In genomic region chrX:6375636-6376035, dm6 we compare ENCODE assay signal across 4 fruit fly cellular contexts.
TF ChIP-seq lines count a peak whose summit lies in the region.

No protein-coding gene starts in this region.

- no peak for TF ChIP-seq CTCF in whole organism, embryonic (GFP tag; optimal IDR thresholded peaks at IDR 0.05; lab: Kevin White, UChicago)

TF ChIP-seq in whole organism, embryonic, 481 proteins besides CTCF, POLR2A, EP300 and RAD21 (continues in another document):
- TF ChIP-seq HHEX (GFP tag; optimal IDR thresholded peaks at IDR 0.05; lab: Kevin White, UChicago) (peak; percentile 40), CG2199 (GFP tag; IDR thresholded peaks at IDR 0.05; lab: Robert Waterston, UW) (no peak), caup (GFP tag; optimal IDR thresholded peaks at IDR 0.05; lab: Kevin White, UChicago; ENCODE audit: severe bottlenecking) (peak; percentile 50), CG6254 (GFP tag; optimal IDR thresholded peaks at IDR 0.05; lab: Kevin White, UChicago) (no peak), abd-A (tag; optimal IDR thresholded peaks at IDR 0.05; lab: Kevin White, UChicago) (no peak), ato (GFP tag; IDR thresholded peaks at IDR 0.05; lab: Robert Waterston, UW; ENCODE audit: partially characterized antibody) (no peak), Camta (GFP tag; optimal IDR thresholded peaks at IDR 0.05; lab: Kevin White, UChicago) (no peak), MESR4 (GFP tag; optimal IDR thresholded peaks at IDR 0.05; lab: Kevin White, UChicago) (no peak), Elba2 (GFP tag; optimal IDR thresholded peaks at IDR 0.05; lab: Kevin White, UChicago) (no peak), Ssrp (tag; optimal IDR thresholded peaks at IDR 0.05; lab: Kevin White, UChicago) (peak; percentile 30), so (GFP tag; IDR thresholded peaks at IDR 0.05; lab: Robert Waterston, UW) (peak; percentile 55; the same call in 1 of the 3 replicates), Antp (GFP tag; optimal IDR thresholded peaks at IDR 0.05; lab: Kevin White, UChicago) (peak; percentile 30), CG8944 (GFP tag; optimal IDR thresholded peaks at IDR 0.05; lab: Kevin White, UChicago) (peak; percentile 30), sc (optimal IDR thresholded peaks at IDR 0.05; lab: Kevin White, UChicago) (no peak), sc (GFP tag; optimal IDR thresholded peaks at IDR 0.05; lab: Kevin White, UChicago) (no peak), tna (GFP tag; IDR thresholded peaks at IDR 0.05; lab: Robert Waterston, UW; ENCODE audit: partially characterized antibody) (no peak), CG13775 (GFP tag; optimal IDR thresholded peaks at IDR 0.05; lab: Kevin White, UChicago) (no peak), CG6683 (GFP tag; optimal IDR thresholded peaks at IDR 0.05; lab: Kevin White, UChicago) (no peak), CG12744 (GFP tag; optimal IDR thresholded peaks at IDR 0.05; lab: Kevin White, UChicago) (peak; percentile 12), Kr (GFP tag; optimal IDR thresholded peaks at IDR 0.05; lab: Kevin White, UChicago) (no peak), slp2 (GFP tag; optimal IDR thresholded peaks at IDR 0.05; lab: Kevin White, UChicago) (no peak), CoRest (tag; optimal IDR thresholded peaks at IDR 0.05; lab: Kevin White, UChicago) (peak; percentile 43)

TF ChIP-seq in whole organism, prepupa, 60 proteins besides CTCF, POLR2A, EP300 and RAD21:
- TF ChIP-seq Hr38 (GFP tag; optimal IDR thresholded peaks at IDR 0.05; lab: Kevin White, UChicago) (no peak), cyc (GFP tag; optimal IDR thresholded peaks at IDR 0.05; lab: Kevin White, UChicago) (peak; percentile 16), Hr39 (GFP tag; optimal IDR thresholded peaks at IDR 0.05; lab: Kevin White, UChicago) (peak; percentile 30), lz (GFP tag; optimal IDR thresholded peaks at IDR 0.05; lab: Kevin White, UChicago) (peak; percentile 6), pdm3 (GFP tag; optimal IDR thresholded peaks at IDR 0.05; lab: Kevin White, UChicago) (peak; percentile 4), CG6163 (GFP tag; IDR thresholded peaks at IDR 0.05; lab: Robert Waterston, UW) (peak; percentile 33; the same call in 1 of the 3 replicates), Eip78C (GFP tag; lab: Kevin White, UChicago) (peak; percentile 67), Sox102F (GFP tag; optimal IDR thresholded peaks at IDR 0.05; lab: Kevin White, UChicago) (no peak), CG32006 (GFP tag; optimal IDR thresholded peaks at IDR 0.05; lab: Kevin White, UChicago) (peak; percentile 5)

TF ChIP-seq in whole organism, pupa, 21 proteins besides CTCF, POLR2A, EP300 and RAD21:
- TF ChIP-seq CG32121 (GFP tag; IDR thresholded peaks at IDR 0.05; lab: Robert Waterston, UW), result no peak
- TF ChIP-seq fd96Ca (GFP tag; IDR thresholded peaks at IDR 0.05; lab: Robert Waterston, UW), result peak; percentile 30; the same call in 1 of the 3 replicates
- peak; percentile 14 for TF ChIP-seq CG8159 (tag; optimal IDR thresholded peaks at IDR 0.05; lab: Kevin White, UChicago)

TF ChIP-seq in whole organism, wandering third instar larva, 38 proteins besides CTCF, POLR2A, EP300 and RAD21:
- peak; percentile 23 for TF ChIP-seq fru (GFP tag; optimal IDR thresholded peaks at IDR 0.05; lab: Kevin White, UChicago)
- TF ChIP-seq h (GFP tag; optimal IDR thresholded peaks at IDR 0.05; lab: Kevin White, UChicago), result peak; percentile 7
- peak in 1 of 2 experiments; percentile 27 for TF ChIP-seq foxo (GFP tag; optimal IDR thresholded peaks at IDR 0.05; lab: Kevin White, UChicago)
- peak; percentile 13 for TF ChIP-seq HLH106 (tag; optimal IDR thresholded peaks at IDR 0.05; lab: Kevin White, UChicago)
- TF ChIP-seq rgr (GFP tag; optimal IDR thresholded peaks at IDR 0.05; lab: Kevin White, UChicago), result no peak

Comparison
In these comparisons a context has a peak if more than half of its experiments do, and no peak if none do; other contexts are left out.
1. Of the 7 proteins assayed by ChIP-seq in both whole organism, embryonic and whole organism, prepupa: peak only in whole organism, embryonic: Blimp-1, CG6854 and Sox102F; only in whole organism, prepupa: Hr39; in both: none; in neither: 3.